Worm (Caenorhabditis elegans) whole organism, L2 larva: ENCODE results near the gene C43H6.12.

Source experiments
- R02D3.7 ChIP-seq: fragments of 150-350 bp; optimal IDR thresholded peaks from 2 replicates; lab custom pipeline; 2014; ENCODE audit warnings: missing biosample characterization, missing genetic modification characterization
- Y55F3AM.14 ChIP-seq: fragments of 200-800 bp; sonication (Bioruptor generic); optimal IDR thresholded peaks from 2 replicates; lab custom pipeline; 2018; ENCODE audit warnings: mild to moderate bottlenecking, missing genetic modification characterization, missing compliant biosample characterization
- lsy-2 ChIP-seq, 2 experiments: fragments of 150-350 bp in 1 of 2; sonication (generic microtip) in 1 of 2; optimal IDR thresholded peaks; 2 replicates each; lab custom pipeline; 2014 to 2017; ENCODE audit warnings: missing biosample characterization in 2 of 2, missing genetic modification characterization in 2 of 2
- nhr-23 ChIP-seq: fragments of 150-350 bp; optimal IDR thresholded peaks from 2 replicates; lab custom pipeline; 2014; ENCODE audit warnings: missing biosample characterization, missing genetic modification reagents, missing genetic modification characterization
- snpc-4 ChIP-seq: fragments of 150-350 bp; optimal IDR thresholded peaks from 2 replicates; lab custom pipeline; 2014; ENCODE audit warnings: missing biosample characterization, missing genetic modification characterization
- unc-62 ChIP-seq: fragments of 150-350 bp; optimal IDR thresholded peaks from 2 replicates; lab custom pipeline; 2014; ENCODE audit warnings: missing biosample characterization, missing genetic modification reagents, missing genetic modification characterization

- TF ChIP-seq snpc-4 (no peak), R02D3.7 (no peak), unc-62 (GFP tag; lab: Kevin White, UChicago) (no peak), Y55F3AM.14 (GFP tag; lab: Kevin White, UChicago) (no peak), nhr-23 (no peak), lsy-2 (tag; optimal IDR thresholded peaks at IDR 0.05; lab: Kevin White, UChicago) (no peak)
Observed at ce11 chrX:2385453-2385852, 24.0 kb upstream of the C43H6.12 start, which contains the start of gene F47G3.1.
